Worm (Caenorhabditis elegans) whole organism, L4 larva: ENCODE data around the gene M05D6.3.

Experiments
- F44E2.7 ChIP-seq: fragments of 200-800 bp; sonication (Bioruptor generic); IDR thresholded peaks from 2 replicates; pipeline ENCODE4 v2.1.2; 2022; ENCODE audit warnings: missing genetic modification characterization, missing compliant biosample characterization
- R02D3.7 ChIP-seq: fragments of 150-350 bp; sonication (generic microtip); optimal IDR thresholded peaks from 3 replicates; lab custom pipeline; 2014; ENCODE audit warnings: missing biosample characterization, missing genetic modification characterization
- T26A8.4 ChIP-seq: fragments of 200-800 bp; sonication (Bioruptor generic); IDR thresholded peaks from 2 replicates; pipeline ENCODE4 v1.3.6; 2022; ENCODE audit warnings: missing genetic modification characterization, missing compliant biosample characterization
- Y105C5A.15 ChIP-seq: fragments of 200-800 bp; sonication (Bioruptor generic); IDR thresholded peaks from 2 replicates; pipeline ENCODE4 v1.3.6; 2022; ENCODE audit warnings: missing genetic modification characterization, missing compliant biosample characterization
- aha-1 ChIP-seq: fragments of 150-350 bp; peaks from one replicate; lab custom pipeline; 2014; ENCODE audit warnings: missing biosample characterization, missing genetic modification characterization
- ama-1 ChIP-seq: fragments of 150-350 bp; optimal IDR thresholded peaks from 2 replicates; lab custom pipeline; 2014; ENCODE audit warnings: inconsistent platforms, mixed read lengths
- attf-4 ChIP-seq: sonication (generic microtip); optimal IDR thresholded peaks from 3 replicates; lab custom pipeline; 2017; ENCODE audit warnings: missing biosample characterization, missing genetic modification characterization
- ceh-32 ChIP-seq: sonication (generic microtip); optimal IDR thresholded peaks from 2 replicates; lab custom pipeline; 2016; ENCODE audit warnings: mild to moderate bottlenecking, missing genetic modification characterization, missing compliant biosample characterization; ENCODE audit not compliant: poor library complexity
- ceh-82 ChIP-seq: sonication (generic microtip); optimal IDR thresholded peaks from 2 replicates; lab custom pipeline; 2017; ENCODE audit warnings: missing biosample characterization, missing genetic modification characterization
- cey-2 ChIP-seq: sonication (generic microtip); optimal IDR thresholded peaks from 3 replicates; lab custom pipeline; 2017; ENCODE audit warnings: missing genetic modification characterization, mild to moderate bottlenecking, missing compliant biosample characterization, antibody characterized with exemption, borderline replicate concordance; ENCODE audit not compliant: insufficient read depth
- ctbp-1 ChIP-seq: fragments of 200-800 bp; sonication (Bioruptor generic); IDR thresholded peaks from 2 replicates; pipeline ENCODE4 v1.3.6; 2022; ENCODE audit warnings: missing genetic modification reagents, missing genetic modification characterization, missing compliant biosample characterization
- daf-16 ChIP-seq, 3 experiments: sonication (generic microtip); optimal IDR thresholded peaks; 2 replicates each; lab custom pipeline; 2016 to 2017; ENCODE audit warnings: missing genetic modification characterization in 3 of 3, missing genetic modification reagents in 3 of 3, mild to moderate bottlenecking in 2 of 3, missing compliant biosample characterization in 2 of 3, missing biosample characterization in 1 of 3, moderate library complexity in 1 of 3
- daf-19 ChIP-seq: fragments of 200-800 bp; sonication (Bioruptor generic); conservative IDR thresholded peaks from 2 replicates; pipeline ENCODE4 v1.3.6; 2022; ENCODE audit warnings: missing genetic modification characterization, missing compliant biosample characterization
- dmd-6 ChIP-seq: fragments of 200-800 bp; sonication (Bioruptor generic); IDR thresholded peaks from 2 replicates; pipeline ENCODE4 v1.3.6; 2022; ENCODE audit warnings: missing genetic modification reagents, missing genetic modification characterization, missing compliant biosample characterization
- dmd-8 ChIP-seq: fragments of 200-800 bp; sonication (Bioruptor generic); IDR thresholded peaks from 2 replicates; pipeline ENCODE4 v1.3.6; 2022; ENCODE audit warnings: missing genetic modification characterization, missing compliant biosample characterization
- dpl-1 ChIP-seq: fragments of 150-350 bp; optimal IDR thresholded peaks from 2 replicates; lab custom pipeline; 2014; ENCODE audit warnings: missing biosample characterization, missing genetic modification reagents, missing genetic modification characterization
- duxl-1 ChIP-seq: sonication (generic microtip); optimal IDR thresholded peaks from 2 replicates; lab custom pipeline; 2016; ENCODE audit warnings: mild to moderate bottlenecking, missing genetic modification characterization, moderate library complexity, missing compliant biosample characterization; ENCODE audit not compliant: poor library complexity
- gei-8 ChIP-seq: fragments of 200-800 bp; sonication (Bioruptor generic); optimal IDR thresholded peaks from 2 replicates; lab custom pipeline; 2018; ENCODE audit warnings: mild to moderate bottlenecking, missing genetic modification characterization, missing compliant biosample characterization
- hif-1 ChIP-seq, 2 experiments: sonication (generic microtip); optimal IDR thresholded peaks; 2 replicates each; lab custom pipeline; 2016 to 2017; ENCODE audit warnings: missing compliant biosample characterization in 2 of 2, missing genetic modification characterization in 2 of 2, missing genetic modification reagents in 2 of 2, missing genotype in 2 of 2, mild to moderate bottlenecking in 1 of 2
- hlh-11 ChIP-seq: fragments of 200-800 bp; sonication (Bioruptor generic); optimal IDR thresholded peaks from 2 replicates; lab custom pipeline; 2018; ENCODE audit warnings: mild to moderate bottlenecking, missing genetic modification characterization, missing compliant biosample characterization
- jun-1 ChIP-seq: fragments of 150-350 bp; optimal IDR thresholded peaks from 2 replicates; lab custom pipeline; 2014; ENCODE audit warnings: missing biosample characterization, missing genetic modification reagents, missing genetic modification characterization
- lim-7 ChIP-seq: fragments of 200-800 bp; sonication (Bioruptor generic); IDR thresholded peaks from 2 replicates; pipeline ENCODE4 v1.3.6; 2022; ENCODE audit warnings: missing genetic modification characterization, missing compliant biosample characterization
- lin-1 ChIP-seq: fragments of 200-800 bp; sonication (Bioruptor generic); IDR thresholded peaks from 2 replicates; pipeline ENCODE4 v1.3.6; 2022; ENCODE audit warnings: missing genetic modification reagents, missing genetic modification characterization, missing compliant biosample characterization
- lin-13 ChIP-seq: fragments of 150-350 bp; optimal IDR thresholded peaks from 2 replicates; lab custom pipeline; 2014; ENCODE audit warnings: missing biosample characterization, missing genetic modification reagents, missing genetic modification characterization
- lin-29 ChIP-seq: fragments of 200-800 bp; sonication (Bioruptor generic); IDR thresholded peaks from 2 replicates; pipeline ENCODE4 v1.3.6; 2022; ENCODE audit warnings: missing genetic modification reagents, missing genetic modification characterization, missing compliant biosample characterization
- lin-38 ChIP-seq: fragments of 200-800 bp; sonication (Bioruptor generic); IDR thresholded peaks from 2 replicates; pipeline ENCODE4 v1.3.6; 2022; ENCODE audit warnings: missing genetic modification reagents, missing genetic modification characterization, missing compliant biosample characterization
- lin-39 ChIP-seq: fragments of 150-350 bp; optimal IDR thresholded peaks from 2 replicates; lab custom pipeline; 2014; ENCODE audit warnings: missing biosample characterization, missing genetic modification reagents, missing genetic modification characterization
- lsy-2 ChIP-seq, 2 experiments: fragments of 150-350 bp in 1 of 2; sonication (generic microtip) in 1 of 2; optimal IDR thresholded peaks; 2 replicates each; lab custom pipeline; 2014 to 2017; ENCODE audit warnings: missing biosample characterization in 2 of 2, missing genetic modification characterization in 2 of 2
- madf-5 ChIP-seq, 2 experiments: fragments of 200-800 bp; sonication (Bioruptor generic); IDR thresholded peaks; 2 replicates each; pipeline ENCODE4 v1.3.6; 2022; ENCODE audit warnings: missing compliant biosample characterization in 2 of 2, missing genetic modification characterization in 2 of 2
- mdl-1 ChIP-seq, 2 experiments: fragments of 150-350 bp in 1 of 2; sonication (generic microtip) in 1 of 2; optimal IDR thresholded peaks; 2 replicates each; lab custom pipeline; 2014 to 2017; ENCODE audit warnings: missing biosample characterization in 2 of 2, missing genetic modification characterization in 2 of 2
- mxl-2 ChIP-seq: fragments of 200-800 bp; sonication (Bioruptor generic); conservative IDR thresholded peaks from 2 replicates; pipeline ENCODE4 v1.3.6; 2022; ENCODE audit warnings: missing genetic modification reagents, missing genetic modification characterization, missing compliant biosample characterization
- nhr-11 ChIP-seq: fragments of 150-350 bp; optimal IDR thresholded peaks from 2 replicates; lab custom pipeline; 2014; ENCODE audit warnings: missing biosample characterization, missing genetic modification characterization
- nhr-28 ChIP-seq: fragments of 150-350 bp; optimal IDR thresholded peaks from 2 replicates; lab custom pipeline; 2014; ENCODE audit warnings: missing biosample characterization, missing genetic modification characterization
- nhr-76 ChIP-seq: fragments of 150-350 bp; optimal IDR thresholded peaks from 2 replicates; lab custom pipeline; 2014; ENCODE audit warnings: missing biosample characterization, missing genetic modification characterization
- php-3 ChIP-seq: fragments of 200-800 bp; sonication (Bioruptor generic); IDR thresholded peaks from 2 replicates; pipeline ENCODE4 v1.3.6; 2022; ENCODE audit warnings: missing genetic modification reagents, missing genetic modification characterization, missing compliant biosample characterization
- snpc-1.2 ChIP-seq: fragments of 200-800 bp; sonication (Bioruptor generic); IDR thresholded peaks from 2 replicates; pipeline ENCODE4 v1.3.6; 2022; ENCODE audit warnings: missing genetic modification reagents, missing genetic modification characterization, missing compliant biosample characterization
- snpc-4 ChIP-seq: fragments of 150-350 bp; optimal IDR thresholded peaks from 2 replicates; lab custom pipeline; 2014; ENCODE audit warnings: missing biosample characterization, missing genetic modification characterization
- unc-62 ChIP-seq, 3 experiments: fragments of 150-350 bp in 1 of 3; sonication (generic microtip); optimal IDR thresholded peaks in 2 of 3; peaks in 1 of 3; 1 replicate in 1 of 3; 2 replicates in 2 of 3; lab custom pipeline; 2014 to 2017; ENCODE audit warnings: missing biosample characterization in 3 of 3, missing genetic modification characterization in 3 of 3, missing genetic modification reagents in 3 of 3, missing genotype in 1 of 3
- vab-7 ChIP-seq: fragments of 200-800 bp; sonication (Bioruptor generic); IDR thresholded peaks from 2 replicates; pipeline ENCODE4 v1.3.6; 2022; ENCODE audit warnings: missing genetic modification reagents, missing genetic modification characterization, missing compliant biosample characterization
- ztf-11 ChIP-seq: fragments of 150-350 bp; optimal IDR thresholded peaks from 2 replicates; lab custom pipeline; 2014; ENCODE audit warnings: missing biosample characterization, missing genetic modification characterization

M05D6.3 gene

ce11 chrII:8431954-8432353 lies 43.6 kb upstream of the M05D6.3 start, which contains the start of gene acp-2:
Gene acp-2 (minus strand): TSS chrII:8432054.
- no peak for TF ChIP-seq snpc-4 (tag; lab: Kevin White, UChicago)
- TF ChIP-seq php-3 (GFP tag; lab: Robert Waterston, UW) = no peak
- TF ChIP-seq aha-1 (tag; lab: Kevin White, UChicago) = no peak
- TF ChIP-seq ama-1 (lab: Kevin White, UChicago) = no peak
- no peak for TF ChIP-seq mxl-2 (GFP tag; lab: Robert Waterston, UW)
- TF ChIP-seq snpc-1.2 (GFP tag; lab: Robert Waterston, UW) = no peak
- no peak for TF ChIP-seq duxl-1 (tag; lab: Kevin White, UChicago)
- TF ChIP-seq mdl-1 (tag; optimal IDR thresholded peaks at IDR 0.05; lab: Kevin White, UChicago) = no peak
- no peak for TF ChIP-seq lin-29 (GFP tag; lab: Robert Waterston, UW)
- TF ChIP-seq dmd-8 = no peak
- TF ChIP-seq daf-19 (GFP tag; lab: Robert Waterston, UW) = no peak
- TF ChIP-seq hlh-11 (tag; lab: Kevin White, UChicago) = no peak

ce11 chrII:8435005-8435404 lies 40.6 kb upstream of the M05D6.3 start, which contains the start of gene acp-4:
Gene acp-4 (minus strand): TSS chrII:8435105.
- TF ChIP-seq mdl-1 (tag; optimal IDR thresholded peaks at IDR 0.05; lab: Kevin White, UChicago) (no peak), mxl-2 (GFP tag; lab: Robert Waterston, UW) (no peak), hif-1 (tag; optimal IDR thresholded peaks at IDR 0.05; lab: Kevin White, UChicago) (no peak), ceh-82 (no peak), R02D3.7 (no peak), lin-38 (GFP tag; lab: Robert Waterston, UW) (no peak), lin-13 (no peak), snpc-1.2 (GFP tag; lab: Robert Waterston, UW) (no peak), nhr-28 (tag; lab: Kevin White, UChicago) (no peak), attf-4 (no peak), ztf-11 (tag; lab: Kevin White, UChicago) (no peak), lin-29 (GFP tag; lab: Robert Waterston, UW) (no peak), nhr-76 (tag; lab: Kevin White, UChicago) (no peak), ctbp-1 (GFP tag; lab: Robert Waterston, UW) (no peak), daf-19 (GFP tag; lab: Robert Waterston, UW) (no peak)

- TF ChIP-seq nhr-76 (tag; lab: Kevin White, UChicago) (no peak), unc-62 (GFP tag; optimal IDR thresholded peaks at IDR 0.05 in 1 of 2; lab: Kevin White, UChicago) (peak in 1 of 2 experiments; percentile 68), unc-62 (tag; optimal IDR thresholded peaks at IDR 0.05; lab: Kevin White, UChicago) (no peak), aha-1 (tag; lab: Kevin White, UChicago) (peak; percentile 84)
These were observed 38.5 kb upstream of the M05D6.3 start, which contains the start of gene acp-3 for ce11 chrII:8437035-8437434. Gene acp-3 (minus strand): TSS chrII:8437135.

- TF ChIP-seq madf-5 (GFP tag; IDR thresholded peaks at IDR 0.05; lab: Robert Waterston, UW) = no peak
- no peak for TF ChIP-seq lin-29 (GFP tag; lab: Robert Waterston, UW)
- no peak for TF ChIP-seq dmd-6 (GFP tag; lab: Robert Waterston, UW)
- TF ChIP-seq lim-7 = no peak
- TF ChIP-seq nhr-28 (tag; lab: Kevin White, UChicago) = peak; percentile 91
- TF ChIP-seq R02D3.7 = no peak
- no peak for TF ChIP-seq cey-2 (tag; lab: Kevin White, UChicago)
- TF ChIP-seq dpl-1 = no peak
- peak in 1 of 2 experiments; percentile 13 for TF ChIP-seq unc-62 (GFP tag; optimal IDR thresholded peaks at IDR 0.05 in 1 of 2; lab: Kevin White, UChicago)
- no peak for TF ChIP-seq unc-62 (tag; optimal IDR thresholded peaks at IDR 0.05; lab: Kevin White, UChicago)
- no peak for TF ChIP-seq gei-8
- no peak for TF ChIP-seq F44E2.7 (GFP tag; lab: Robert Waterston, UW)
- no peak for TF ChIP-seq lsy-2 (tag; optimal IDR thresholded peaks at IDR 0.05; lab: Kevin White, UChicago)
- TF ChIP-seq, all 104 proteins: peak for 2
These were observed 36.7 kb upstream of the M05D6.3 start, which contains the start of gene lips-10 for ce11 chrII:8438791-8439287. Gene lips-10 (plus strand): TSS chrII:8439168.

- TF ChIP-seq Y105C5A.15 = no peak
- TF ChIP-seq ceh-32 (tag; lab: Kevin White, UChicago) = no peak
- peak; percentile 77 for TF ChIP-seq nhr-28 (tag; lab: Kevin White, UChicago)
- no peak for TF ChIP-seq T26A8.4 (GFP tag; lab: Robert Waterston, UW)
- no peak for TF ChIP-seq lin-13
- peak; percentile 48; the same call in 1 of the 2 replicates for TF ChIP-seq dmd-6 (GFP tag; lab: Robert Waterston, UW)
- TF ChIP-seq vab-7 (GFP tag; lab: Robert Waterston, UW) = no peak
- TF ChIP-seq aha-1 (tag; lab: Kevin White, UChicago) = no peak
- peak; percentile 11 for TF ChIP-seq hlh-11 (tag; lab: Kevin White, UChicago)
- TF ChIP-seq jun-1 (tag; lab: Kevin White, UChicago) = no peak
- no peak for TF ChIP-seq lin-1
- no peak for TF ChIP-seq daf-16 (GFP tag; optimal IDR thresholded peaks at IDR 0.05; lab: Kevin White, UChicago)
- no peak for TF ChIP-seq daf-16 (tag; optimal IDR thresholded peaks at IDR 0.05; lab: Kevin White, UChicago)
- TF ChIP-seq lin-39 (tag; lab: Kevin White, UChicago) = no peak
- no peak for TF ChIP-seq nhr-11 (tag; lab: Kevin White, UChicago)
- peak in 1 of 2 experiments; percentile 35 for TF ChIP-seq mdl-1 (tag; optimal IDR thresholded peaks at IDR 0.05; lab: Kevin White, UChicago)
These were observed 35.5 kb upstream of the M05D6.3 start for ce11 chrII:8440097-8440496.
